Worm (Caenorhabditis elegans): Measurements from ENCODE around the gene C27D6.1.

The C27D6.1 gene

DNA sequence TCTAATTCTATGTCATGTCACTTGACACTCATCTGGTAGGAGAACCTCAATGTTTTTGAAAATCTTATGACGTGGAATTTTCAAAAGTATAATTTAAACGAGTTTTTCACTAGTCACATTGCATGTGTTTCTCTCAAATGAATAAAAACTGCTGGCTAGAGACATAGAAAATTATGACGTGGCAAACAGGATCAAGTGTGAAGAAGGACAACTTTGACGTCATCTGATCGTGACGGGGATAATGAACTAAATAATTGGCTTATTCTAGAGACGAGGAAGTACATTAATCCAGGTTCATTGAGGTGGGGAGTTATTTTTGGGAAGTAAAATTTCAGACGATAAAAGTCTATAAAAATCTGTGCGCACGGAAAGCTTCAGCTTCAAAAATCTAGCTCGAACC lies 10.7 kb downstream of the C27D6.1 start:
- TF ChIP-seq hmg-4 (GFP tag; optimal IDR thresholded peaks at IDR 0.05) (no peak), F13C5.2 (tag; optimal IDR thresholded peaks at IDR 0.05) (no peak), ceh-36 (tag; optimal IDR thresholded peaks at IDR 0.05) (no peak), ets-7 (tag; optimal IDR thresholded peaks at IDR 0.05) (no peak), ama-1 (optimal IDR thresholded peaks at IDR 0.05) (no peak), flt-1 (GFP tag; IDR thresholded peaks at IDR 0.05) (no peak), scrt-1 (GFP tag; IDR thresholded peaks at IDR 0.05) (no peak), pes-1 (GFP tag; IDR thresholded peaks at IDR 0.05) (no peak)

- TF ChIP-seq ama-1 (optimal IDR thresholded peaks at IDR 0.05) (no peak), scrt-1 (GFP tag; IDR thresholded peaks at IDR 0.05) (no peak), ets-7 (tag; optimal IDR thresholded peaks at IDR 0.05) (no peak), ceh-36 (tag; optimal IDR thresholded peaks at IDR 0.05) (no peak), aly-1 (tag; optimal IDR thresholded peaks at IDR 0.05) (no peak), flt-1 (GFP tag; IDR thresholded peaks at IDR 0.05) (no peak), F13C5.2 (tag; optimal IDR thresholded peaks at IDR 0.05) (no peak), sea-1 (GFP tag; conservative IDR thresholded peaks at IDR 0.05) (no peak)
These were observed 12.4 kb downstream of the C27D6.1 start for ce11 chrII:5184661-5185545.

DNA sequence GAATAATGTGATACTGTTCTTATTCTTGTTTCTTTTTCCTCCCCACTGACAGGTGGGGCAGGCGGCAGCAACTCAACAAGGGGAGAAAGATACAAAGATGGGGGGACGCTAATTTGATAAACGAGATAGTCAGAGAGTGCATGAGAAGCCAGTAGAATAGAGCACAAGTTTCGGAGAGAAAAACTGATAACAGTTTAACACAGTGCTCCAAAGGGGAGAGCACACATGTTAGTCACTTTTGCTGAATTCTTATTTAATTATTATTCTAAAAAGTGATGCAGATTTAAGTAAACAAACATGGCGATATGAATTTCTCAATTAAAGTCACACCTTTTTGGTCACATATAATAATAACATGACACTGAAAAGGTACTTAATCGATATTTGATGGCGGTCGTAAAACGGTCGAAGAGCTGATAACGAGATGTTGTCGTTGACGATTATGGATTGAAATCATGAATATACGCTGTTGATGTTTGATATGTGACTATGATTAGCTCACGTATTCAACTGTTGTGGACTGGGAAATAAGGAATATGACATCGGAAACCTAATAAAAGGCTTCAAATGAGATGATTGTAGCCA lies 13.5 kb downstream of the C27D6.1 start:
- TF ChIP-seq hmbx-1 (tag; optimal IDR thresholded peaks at IDR 0.05), result no peak

DNA sequence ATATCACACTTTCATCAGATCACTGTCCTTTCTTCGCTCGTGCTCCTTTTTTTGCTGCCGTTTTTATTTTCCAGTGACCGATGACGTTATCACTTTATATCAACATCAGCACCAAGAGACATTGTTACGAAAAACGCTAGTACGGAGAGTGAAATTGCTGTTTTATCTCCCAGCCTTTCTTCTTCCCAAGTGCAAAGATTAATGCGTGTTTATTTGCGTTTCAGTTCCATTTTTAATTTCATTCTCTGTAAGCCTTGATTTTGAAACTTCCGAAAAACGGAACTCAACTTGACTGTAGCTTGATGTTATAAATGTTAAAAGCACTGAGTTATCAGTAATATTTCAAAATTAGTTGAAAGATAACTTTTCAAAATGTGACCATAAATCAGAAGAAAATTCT lies 14.3 kb downstream of the C27D6.1 start:
- TF ChIP-seq ama-1 (optimal IDR thresholded peaks at IDR 0.05) (no peak), ceh-36 (tag; optimal IDR thresholded peaks at IDR 0.05) (no peak), ceh-13 (GFP tag; optimal IDR thresholded peaks at IDR 0.05) (no peak), pes-1 (GFP tag; IDR thresholded peaks at IDR 0.05) (no peak), F13C5.2 (tag; optimal IDR thresholded peaks at IDR 0.05) (no peak), tra-4 (tag; optimal IDR thresholded peaks at IDR 0.05) (no peak), sea-1 (GFP tag; conservative IDR thresholded peaks at IDR 0.05) (no peak), aly-1 (tag; optimal IDR thresholded peaks at IDR 0.05) (no peak), hmbx-1 (tag; optimal IDR thresholded peaks at IDR 0.05) (no peak), scrt-1 (GFP tag; IDR thresholded peaks at IDR 0.05) (no peak), ets-7 (tag; optimal IDR thresholded peaks at IDR 0.05) (no peak), hnd-1 (tag; optimal IDR thresholded peaks at IDR 0.05) (no peak), hmg-4 (GFP tag; optimal IDR thresholded peaks at IDR 0.05) (no peak), tbx-37 (GFP tag; conservative IDR thresholded peaks at IDR 0.05) (no peak), flt-1 (GFP tag; IDR thresholded peaks at IDR 0.05) (no peak), tbx-11 (GFP tag; IDR thresholded peaks at IDR 0.05) (no peak), B0310.2 (tag; optimal IDR thresholded peaks at IDR 0.05) (no peak)

ce11 chrII:5187469-5187868 lies 14.9 kb downstream of the C27D6.1 start, which contains the start of gene crh-2:
TSS of gene crh-2 (minus strand) at chrII:5187569.
- TF ChIP-seq ceh-13 (GFP tag; optimal IDR thresholded peaks at IDR 0.05), result no peak
- no peak for TF ChIP-seq aly-1 (tag; optimal IDR thresholded peaks at IDR 0.05)
- TF ChIP-seq tbx-37 (GFP tag; conservative IDR thresholded peaks at IDR 0.05), result no peak
- no peak for TF ChIP-seq B0310.2 (tag; optimal IDR thresholded peaks at IDR 0.05)
- TF ChIP-seq tra-4 (tag; optimal IDR thresholded peaks at IDR 0.05), result no peak
- no peak for TF ChIP-seq flt-1 (GFP tag; IDR thresholded peaks at IDR 0.05)
- TF ChIP-seq pes-1 (GFP tag; IDR thresholded peaks at IDR 0.05), result no peak
- no peak for TF ChIP-seq hmbx-1 (tag; optimal IDR thresholded peaks at IDR 0.05)
- TF ChIP-seq scrt-1 (GFP tag; IDR thresholded peaks at IDR 0.05), result no peak
- TF ChIP-seq tbx-11 (GFP tag; IDR thresholded peaks at IDR 0.05), result no peak
- no peak for TF ChIP-seq F13C5.2 (tag; optimal IDR thresholded peaks at IDR 0.05)
- no peak for TF ChIP-seq sea-1 (GFP tag; conservative IDR thresholded peaks at IDR 0.05)
- no peak for TF ChIP-seq hnd-1 (tag; optimal IDR thresholded peaks at IDR 0.05)

DNA sequence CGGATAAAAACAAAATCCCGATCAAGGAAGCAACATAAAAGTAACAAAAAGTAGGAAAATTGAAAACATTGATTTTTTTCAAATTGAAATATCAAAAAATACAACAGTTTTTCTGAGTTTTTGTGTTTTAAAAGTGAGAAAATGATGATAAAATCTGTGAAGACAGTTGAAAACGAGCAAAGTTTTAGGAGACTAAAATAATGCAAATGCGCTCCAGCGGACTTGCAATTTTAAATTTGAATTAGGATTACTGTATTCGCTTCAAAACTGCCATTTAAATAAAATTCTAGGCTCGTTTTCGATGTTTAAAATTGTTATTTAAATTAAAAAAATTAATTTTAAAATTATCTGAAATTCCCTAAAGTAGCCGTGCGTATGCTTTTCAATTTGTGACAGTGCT lies 15.4 kb downstream of the C27D6.1 start:
- TF ChIP-seq ama-1 (optimal IDR thresholded peaks at IDR 0.05) (no peak), F13C5.2 (tag; optimal IDR thresholded peaks at IDR 0.05) (no peak), ets-7 (tag; optimal IDR thresholded peaks at IDR 0.05) (no peak), hmg-4 (GFP tag; optimal IDR thresholded peaks at IDR 0.05) (no peak), sea-1 (GFP tag; conservative IDR thresholded peaks at IDR 0.05) (no peak), pes-1 (GFP tag; IDR thresholded peaks at IDR 0.05) (no peak), tra-4 (tag; optimal IDR thresholded peaks at IDR 0.05) (no peak)

DNA sequence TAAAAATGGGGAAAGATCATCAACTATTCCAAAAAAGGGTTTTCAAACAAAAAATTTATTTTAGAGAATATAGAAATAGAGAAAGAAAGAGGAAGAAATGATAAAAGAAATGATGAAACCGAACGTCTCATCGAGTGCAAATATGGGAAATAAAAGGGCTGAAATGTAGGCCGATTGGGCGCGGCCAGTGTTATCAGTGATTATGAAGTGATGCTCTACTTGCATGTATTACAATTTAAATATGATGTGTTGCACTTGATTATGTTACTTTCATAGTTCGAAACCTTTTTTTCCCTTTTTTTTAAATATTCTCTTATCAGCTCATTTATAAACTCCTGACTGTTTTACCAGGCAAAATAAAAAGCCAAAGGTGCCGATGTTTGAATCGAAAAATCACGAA lies 19.2 kb downstream of the C27D6.1 start:
- TF ChIP-seq hmbx-1 (tag; optimal IDR thresholded peaks at IDR 0.05), result no peak
- TF ChIP-seq sea-1 (GFP tag; conservative IDR thresholded peaks at IDR 0.05), result no peak
- no peak for TF ChIP-seq pes-1 (GFP tag; IDR thresholded peaks at IDR 0.05)
- no peak for TF ChIP-seq F13C5.2 (tag; optimal IDR thresholded peaks at IDR 0.05)
- no peak for TF ChIP-seq scrt-1 (GFP tag; IDR thresholded peaks at IDR 0.05)

ce11 chrII:5194066-5194465 lies 21.5 kb downstream of the C27D6.1 start, which contains the start of gene msp-49:
TSS of gene msp-49 (plus strand) at chrII:5194366.
- TF ChIP-seq flt-1 (GFP tag; IDR thresholded peaks at IDR 0.05) (no peak), F13C5.2 (tag; optimal IDR thresholded peaks at IDR 0.05) (no peak), sea-1 (GFP tag; conservative IDR thresholded peaks at IDR 0.05) (no peak), pes-1 (GFP tag; IDR thresholded peaks at IDR 0.05) (no peak), ets-7 (tag; optimal IDR thresholded peaks at IDR 0.05) (no peak), tbx-37 (GFP tag; conservative IDR thresholded peaks at IDR 0.05) (no peak), aly-1 (tag; optimal IDR thresholded peaks at IDR 0.05) (no peak), ceh-13 (GFP tag; optimal IDR thresholded peaks at IDR 0.05) (no peak), hmbx-1 (tag; optimal IDR thresholded peaks at IDR 0.05) (no peak), B0310.2 (tag; optimal IDR thresholded peaks at IDR 0.05) (no peak), hmg-4 (GFP tag; optimal IDR thresholded peaks at IDR 0.05) (no peak)
